Worm (Caenorhabditis elegans) whole organism, L3 larva: Measurements from ENCODE around the gene tam-1.

ENCODE experiments used
- R02D3.7 ChIP-seq: fragments of 150-350 bp; optimal IDR thresholded peaks from 2 replicates; lab custom pipeline; 2014; ENCODE audit warnings: missing biosample characterization, missing genetic modification characterization
- ceh-16 ChIP-seq: sonication (generic microtip); optimal IDR thresholded peaks from 2 replicates; lab custom pipeline; 2017; ENCODE audit warnings: missing biosample characterization, missing genetic modification characterization
- lin-15B ChIP-seq: fragments of 150-350 bp; optimal IDR thresholded peaks from 2 replicates; lab custom pipeline; 2014; ENCODE audit warnings: missing biosample characterization, missing genetic modification characterization
- nhr-25 ChIP-seq: sonication (generic microtip); optimal IDR thresholded peaks from 2 replicates; lab custom pipeline; 2017; ENCODE audit warnings: missing biosample characterization, missing genetic modification characterization
- nhr-28 ChIP-seq: fragments of 150-350 bp; optimal IDR thresholded peaks from 2 replicates; lab custom pipeline; 2014; ENCODE audit warnings: missing biosample characterization, missing genetic modification characterization
- nhr-77 ChIP-seq: fragments of 150-350 bp; optimal IDR thresholded peaks from 2 replicates; lab custom pipeline; 2014; ENCODE audit warnings: missing biosample characterization, missing genetic modification characterization
- sea-2 ChIP-seq: fragments of 150-350 bp; sonication (generic microtip); optimal IDR thresholded peaks from 4 replicates; lab custom pipeline; 2014; ENCODE audit warnings: missing biosample characterization, missing genetic modification reagents, missing genetic modification characterization
- snpc-4 ChIP-seq: fragments of 150-350 bp; optimal IDR thresholded peaks from 2 replicates; lab custom pipeline; 2014; ENCODE audit warnings: missing biosample characterization, missing genetic modification characterization
- zag-1 ChIP-seq: fragments of 150-350 bp; optimal IDR thresholded peaks from 2 replicates; lab custom pipeline; 2014; ENCODE audit warnings: missing biosample characterization, missing genetic modification characterization

DNA sequence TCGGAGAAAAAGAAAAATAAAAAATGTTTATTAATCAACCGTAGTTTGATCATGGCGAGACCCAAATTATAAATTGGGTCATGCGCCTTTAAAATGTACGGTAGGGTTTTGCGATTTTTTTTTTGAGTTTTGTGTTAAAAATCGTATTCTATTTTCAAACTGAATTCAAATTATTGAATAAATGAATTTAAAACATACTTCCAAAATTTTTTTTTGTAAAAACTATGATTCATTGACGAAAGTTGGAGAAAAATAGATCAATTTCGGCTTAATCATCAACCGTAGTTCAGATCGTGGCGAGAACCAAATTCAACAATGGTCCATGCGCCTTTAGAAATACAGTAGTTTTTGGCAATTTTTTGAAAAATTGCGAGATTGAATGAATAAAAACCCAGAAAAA, 704 bp upstream of the tam-1 start:
- TF ChIP-seq lin-15B (no peak), snpc-4 (tag; lab: Kevin White, UChicago) (no peak), ceh-16 (tag; lab: Kevin White, UChicago) (no peak), R02D3.7 (tag; lab: Kevin White, UChicago) (no peak), nhr-77 (tag; lab: Kevin White, UChicago) (no peak), zag-1 (tag; lab: Kevin White, UChicago) (no peak), nhr-28 (tag; lab: Kevin White, UChicago) (no peak), nhr-25 (tag; lab: Kevin White, UChicago) (no peak), sea-2 (GFP tag; lab: Kevin White, UChicago) (no peak)
